Worm (Caenorhabditis elegans) whole organism, mixed stage, embryonic: ENCODE measurements around the gene srt-19.
"Not testable (repeated sequence)": the region's sequence is repeated elsewhere in the genome, so short reads cannot be mapped to it uniquely, and the experiment has no call there.

Source experiments
- bed-3 ChIP-seq: fragments of 200-800 bp; sonication (Bioruptor generic); optimal IDR thresholded peaks from 3 replicates; lab custom pipeline; 2018; ENCODE audit warnings: mild to moderate bottlenecking, missing genetic modification characterization, moderate library complexity, missing compliant biosample characterization
- nhr-28 ChIP-seq: fragments of 150-350 bp; optimal IDR thresholded peaks from 2 replicates; lab custom pipeline; 2014; ENCODE audit warnings: missing biosample characterization, missing genetic modification characterization

DNA sequence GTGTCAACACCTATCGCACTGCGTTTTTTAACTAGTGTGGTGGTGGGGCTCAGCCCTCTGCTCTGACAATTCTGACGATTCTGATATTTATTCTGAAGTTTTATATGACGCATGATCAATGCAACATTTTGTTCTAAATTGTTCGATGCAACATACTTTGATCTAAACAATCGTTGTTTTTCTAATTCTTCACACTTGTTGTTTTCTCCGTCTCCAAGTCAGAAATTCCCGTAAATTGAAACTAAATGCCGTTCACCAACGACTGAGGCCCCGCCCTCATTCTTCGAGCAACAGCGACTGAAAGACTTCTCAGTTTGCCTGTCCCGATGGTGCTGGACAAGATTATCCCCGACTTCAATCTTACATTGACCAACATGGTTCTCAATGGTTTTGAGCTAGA is at the start of gene srt-19:
- not testable (repeated sequence) for TF ChIP-seq bed-3 (GFP tag; lab: Kevin White, UChicago); nhr-28 (tag; lab: Kevin White, UChicago)
